Worm (Caenorhabditis elegans) whole organism, early embryonic: ENCODE results near the gene D1005.4.

Source experiments
- B0310.2 ChIP-seq: sonication (generic microtip); optimal IDR thresholded peaks from 2 replicates; lab custom pipeline; 2016; ENCODE audit warnings: mild to moderate bottlenecking, missing genetic modification characterization, missing compliant biosample characterization
- aly-1 ChIP-seq: sonication (generic microtip); optimal IDR thresholded peaks from 2 replicates; lab custom pipeline; 2016; ENCODE audit warnings: missing genetic modification characterization, missing compliant biosample characterization
- ama-1 ChIP-seq: fragments of 150-350 bp; optimal IDR thresholded peaks from 2 replicates; lab custom pipeline; 2014
- ceh-36 ChIP-seq: sonication (generic microtip); optimal IDR thresholded peaks from 2 replicates; lab custom pipeline; 2016; ENCODE audit warnings: missing genetic modification characterization, inconsistent platforms, missing compliant biosample characterization
- ets-7 ChIP-seq: sonication (generic microtip); optimal IDR thresholded peaks from 2 replicates; lab custom pipeline; 2016; ENCODE audit warnings: missing genotype, missing genetic modification characterization, missing compliant biosample characterization
- flt-1 ChIP-seq: fragments of 200-800 bp; sonication (Bioruptor generic); IDR thresholded peaks from 2 replicates; pipeline ENCODE4 v1.3.6; 2022; ENCODE audit warnings: missing genetic modification characterization, missing compliant biosample characterization
- hnd-1 ChIP-seq: sonication (generic microtip); optimal IDR thresholded peaks from 2 replicates; lab custom pipeline; 2016; ENCODE audit warnings: missing genetic modification characterization, missing compliant biosample characterization
- pes-1 ChIP-seq: fragments of 200-800 bp; sonication (Bioruptor generic); IDR thresholded peaks from 2 replicates; pipeline ENCODE4 v1.3.6; 2022; ENCODE audit warnings: missing genetic modification reagents, missing genetic modification characterization, missing compliant biosample characterization
- scrt-1 ChIP-seq: fragments of 200-800 bp; sonication (Bioruptor generic); IDR thresholded peaks from 2 replicates; pipeline ENCODE4 v1.3.6; 2022; ENCODE audit warnings: missing genetic modification characterization, missing compliant biosample characterization
- sea-1 ChIP-seq: fragments of 200-800 bp; sonication (Bioruptor generic); conservative IDR thresholded peaks from 2 replicates; pipeline ENCODE4 v1.3.6; 2022; ENCODE audit warnings: missing genetic modification characterization, missing compliant biosample characterization
- tbx-37 ChIP-seq: fragments of 200-800 bp; sonication (Bioruptor generic); conservative IDR thresholded peaks from 2 replicates; pipeline ENCODE4 v1.3.6; 2022; ENCODE audit warnings: missing genetic modification reagents, missing genetic modification characterization, missing compliant biosample characterization
- tra-4 ChIP-seq: sonication (generic microtip); optimal IDR thresholded peaks from 2 replicates; lab custom pipeline; 2017; ENCODE audit warnings: missing genetic modification characterization, missing compliant biosample characterization

DNA sequence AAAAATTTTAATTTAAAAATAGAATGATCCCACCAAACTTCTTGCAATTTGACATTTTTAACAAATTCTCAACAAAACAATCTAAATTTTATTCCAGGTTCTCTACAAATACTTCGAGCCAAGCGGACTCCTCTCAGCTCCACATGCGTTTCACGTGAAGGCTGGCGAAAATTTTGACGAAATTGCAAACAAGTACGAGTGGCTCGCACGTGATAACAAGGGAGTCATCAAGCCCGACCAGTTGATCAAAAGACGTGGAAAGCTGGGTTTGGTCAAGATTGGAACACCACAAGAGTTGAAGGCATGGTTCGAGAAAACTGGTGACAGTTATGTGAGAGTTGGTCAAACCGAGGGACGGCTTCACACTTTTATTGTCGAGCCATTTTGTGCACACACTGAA is 6.0 kb downstream of the D1005.4 start:
- TF ChIP-seq hnd-1 (no peak), flt-1 (no peak), sea-1 (GFP tag; lab: Robert Waterston, UW) (no peak), ama-1 (lab: Kevin White, UChicago) (no peak), ceh-36 (tag; lab: Kevin White, UChicago) (no peak), aly-1 (tag; lab: Kevin White, UChicago) (no peak), pes-1 (GFP tag; lab: Robert Waterston, UW) (no peak), tbx-37 (GFP tag; lab: Robert Waterston, UW) (no peak), B0310.2 (tag; lab: Kevin White, UChicago) (no peak), scrt-1 (no peak), ets-7 (tag; lab: Kevin White, UChicago) (no peak), tra-4 (tag; lab: Kevin White, UChicago) (no peak)
